Worm (Caenorhabditis elegans) whole organism, L4/young adult: ENCODE results near the gene lec-1.

Experiments used
- W03F9.2 ChIP-seq: fragments of 150-350 bp; optimal IDR thresholded peaks from 2 replicates; lab custom pipeline; 2014; ENCODE audit warnings: missing biosample characterization, missing genetic modification characterization
- him-1 ChIP-seq: sonication (generic microtip); optimal IDR thresholded peaks from 2 replicates; lab custom pipeline; 2016; ENCODE audit warnings: missing genotype, missing genetic modification reagents, missing genetic modification characterization, missing compliant biosample characterization

ce11 chrII:13148247-13148646 is 47.1 kb upstream of the lec-1 start:
- TF ChIP-seq him-1 (tag; lab: Kevin White, UChicago): no peak
- no peak for TF ChIP-seq W03F9.2 (tag; lab: Kevin White, UChicago)
